Worm (Caenorhabditis elegans) whole organism, mixed stage, embryonic: ENCODE measurements around the gene F23B12.4.

ENCODE experiments used
- bed-3 ChIP-seq: fragments of 200-800 bp; sonication (Bioruptor generic); optimal IDR thresholded peaks from 3 replicates; lab custom pipeline; 2018; ENCODE audit warnings: mild to moderate bottlenecking, missing genetic modification characterization, moderate library complexity, missing compliant biosample characterization
- blmp-1 ChIP-seq: fragments of 150-350 bp; optimal IDR thresholded peaks from 2 replicates; lab custom pipeline; 2014; ENCODE audit warnings: missing biosample characterization, missing genetic modification characterization
- mab-5 ChIP-seq: fragments of 150-350 bp; optimal IDR thresholded peaks from 2 replicates; lab custom pipeline; 2014; ENCODE audit warnings: missing biosample characterization, missing genetic modification characterization
- nhr-76 ChIP-seq: sonication (generic microtip); optimal IDR thresholded peaks from 2 replicates; lab custom pipeline; 2017; ENCODE audit warnings: missing biosample characterization, missing genetic modification characterization
- snpc-4 ChIP-seq: fragments of 150-350 bp; optimal IDR thresholded peaks from 2 replicates; lab custom pipeline; 2014; ENCODE audit warnings: missing biosample characterization, missing genetic modification characterization

DNA sequence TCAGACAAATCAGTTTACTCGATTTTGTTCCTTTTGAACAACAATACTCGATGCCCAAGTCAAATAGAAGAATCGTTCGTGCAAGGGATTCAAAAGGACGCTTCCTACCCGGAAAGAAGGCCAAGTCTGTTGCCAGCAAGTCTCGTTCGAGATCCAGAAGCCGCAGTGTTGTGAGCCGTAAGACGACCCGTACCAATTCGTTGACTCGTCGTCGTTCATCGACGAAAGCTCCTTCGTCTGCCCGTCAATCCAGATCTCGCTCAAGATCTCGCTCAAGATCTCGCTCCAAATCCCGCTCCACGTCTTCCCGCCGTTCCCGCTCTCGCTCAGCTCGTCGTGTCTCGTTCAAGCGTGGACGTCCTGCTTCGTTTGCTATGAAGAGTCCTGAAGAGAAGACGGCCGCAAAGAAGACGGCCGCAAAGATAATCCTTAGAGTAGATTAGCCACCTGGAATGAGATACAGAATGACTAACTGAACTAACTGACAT is 19.7 kb downstream of the F23B12.4 start, which contains the start of gene F08H9.2:
- TF ChIP-seq nhr-76 (tag; lab: Kevin White, UChicago): no peak
- TF ChIP-seq snpc-4 (tag; lab: Kevin White, UChicago): no peak
- no peak for TF ChIP-seq bed-3 (GFP tag; lab: Kevin White, UChicago)
- TF ChIP-seq mab-5 (tag; lab: Kevin White, UChicago): no peak
- no peak for TF ChIP-seq blmp-1 (tag; lab: Kevin White, UChicago)
